Fruit fly (Drosophila melanogaster) whole organism, prepupa: Measurements from ENCODE around the gene CG10274.

ENCODE experiments used
- Blimp-1 ChIP-seq: fragments of 200-800 bp; sonication (Bioruptor generic); optimal IDR thresholded peaks from 3 replicates; lab custom pipeline; 2017; ENCODE audit warnings: missing biosample characterization, missing genetic modification characterization, mild to moderate bottlenecking, moderate library complexity, missing genetic modification reagents
- CG10631 ChIP-seq: fragments of 200-800 bp; sonication (Bioruptor generic); optimal IDR thresholded peaks from 2 replicates; lab custom pipeline; 2016; ENCODE audit warnings: missing biosample characterization, missing genetic modification characterization
- CG11762 ChIP-seq: fragments of 200-800 bp; sonication (Bioruptor generic); optimal IDR thresholded peaks from 3 replicates; lab custom pipeline; 2016; ENCODE audit warnings: missing biosample characterization, missing genetic modification characterization; ENCODE audit not compliant: insufficient read depth
- CG1621 ChIP-seq: fragments of 200-800 bp; sonication (Bioruptor generic); optimal IDR thresholded peaks from 3 replicates; lab custom pipeline; 2018; ENCODE audit warnings: missing biosample characterization, mild to moderate bottlenecking, missing genetic modification characterization
- CG16779 ChIP-seq: fragments of 200-800 bp; sonication (Bioruptor generic); optimal IDR thresholded peaks from 3 replicates; lab custom pipeline; 2017; ENCODE audit warnings: missing biosample characterization, mild to moderate bottlenecking, missing genetic modification characterization
- CG3032 ChIP-seq: fragments of 200-800 bp; optimal IDR thresholded peaks from 2 replicates; lab custom pipeline; 2019; ENCODE audit warnings: missing biosample characterization, mild to moderate bottlenecking, missing genetic modification characterization, moderate library complexity
- CG31627 ChIP-seq: fragments of 200-800 bp; sonication (Bioruptor generic); optimal IDR thresholded peaks from 3 replicates; lab custom pipeline; 2016; ENCODE audit warnings: missing biosample characterization, missing genetic modification characterization
- CG32006 ChIP-seq: fragments of 200-800 bp; sonication (Bioruptor generic); optimal IDR thresholded peaks from 3 replicates; lab custom pipeline; 2017; ENCODE audit warnings: missing biosample characterization, mild to moderate bottlenecking, missing genetic modification characterization
- CG34406 ChIP-seq: fragments of 200-800 bp; sonication (Bioruptor generic); optimal IDR thresholded peaks from 3 replicates; lab custom pipeline; 2016; ENCODE audit warnings: missing biosample characterization, missing genetic modification characterization
- CG3919 ChIP-seq: fragments of 200-800 bp; sonication (Bioruptor generic); optimal IDR thresholded peaks from 3 replicates; lab custom pipeline; 2016; ENCODE audit warnings: missing biosample characterization, missing genetic modification characterization
- CG6276 ChIP-seq: fragments of 200-800 bp; sonication (Bioruptor generic); optimal IDR thresholded peaks from 2 replicates; lab custom pipeline; 2017; ENCODE audit warnings: missing biosample characterization, mild to moderate bottlenecking, missing genetic modification characterization
- CG6792 ChIP-seq: fragments of 200-800 bp; sonication (Bioruptor generic); optimal IDR thresholded peaks from 3 replicates; lab custom pipeline; 2016; ENCODE audit warnings: missing biosample characterization, missing genetic modification characterization
- CG6808 ChIP-seq: fragments of 200-800 bp; sonication (Bioruptor generic); optimal IDR thresholded peaks from 3 replicates; lab custom pipeline; 2017; ENCODE audit warnings: missing biosample characterization, missing genetic modification characterization, mild to moderate bottlenecking, moderate library complexity, missing genetic modification reagents
- CG7368 ChIP-seq: fragments of 200-800 bp; sonication (Bioruptor generic); optimal IDR thresholded peaks from 3 replicates; lab custom pipeline; 2016; ENCODE audit warnings: missing biosample characterization, missing genetic modification characterization
- CG8119 ChIP-seq: fragments of 200-800 bp; sonication (Bioruptor generic); IDR thresholded peaks from 3 replicates; pipeline ENCODE4 v1.3.6; 2022; ENCODE audit warnings: missing biosample characterization, missing genetic modification characterization
- CG8319 ChIP-seq: fragments of 200-800 bp; sonication (Bioruptor generic); optimal IDR thresholded peaks from 3 replicates; lab custom pipeline; 2016; ENCODE audit warnings: missing biosample characterization, missing genetic modification characterization
- CG9139 ChIP-seq: fragments of 200-800 bp; sonication (Bioruptor generic); optimal IDR thresholded peaks from 3 replicates; lab custom pipeline; 2017; ENCODE audit warnings: missing biosample characterization, mild to moderate bottlenecking, missing genetic modification characterization
- Eip78C ChIP-seq: fragments of 200-800 bp; sonication (Bioruptor generic); peaks from one replicate; lab custom pipeline; 2016; ENCODE audit warnings: missing biosample characterization, missing genetic modification characterization
- Eip93F ChIP-seq: fragments of 200-800 bp; sonication (Bioruptor generic); optimal IDR thresholded peaks from 2 replicates; lab custom pipeline; 2016; ENCODE audit warnings: missing biosample characterization, mild to moderate bottlenecking, missing genetic modification characterization
- Gug ChIP-seq: fragments of 200-800 bp; sonication (Bioruptor generic); IDR thresholded peaks from 2 replicates; pipeline ENCODE4 v1.3.6; 2022; ENCODE audit warnings: missing biosample characterization, missing genetic modification characterization
- Hr38 ChIP-seq: sonication (Bioruptor generic); optimal IDR thresholded peaks from 2 replicates; lab custom pipeline; 2016; ENCODE audit warnings: missing biosample characterization, missing genetic modification characterization
- Lpt ChIP-seq: fragments of 200-800 bp; sonication (Bioruptor generic); optimal IDR thresholded peaks from 3 replicates; lab custom pipeline; 2016; ENCODE audit warnings: missing biosample characterization, missing genetic modification characterization
- Met ChIP-seq: fragments of 200-800 bp; sonication (Bioruptor generic); optimal IDR thresholded peaks from 3 replicates; lab custom pipeline; 2016; ENCODE audit warnings: missing biosample characterization, missing genetic modification characterization
- OdsH ChIP-seq: fragments of 200-800 bp; sonication (Bioruptor generic); optimal IDR thresholded peaks from 3 replicates; lab custom pipeline; 2016; ENCODE audit warnings: missing biosample characterization, missing genetic modification characterization
- Sox102F ChIP-seq: fragments of 200-800 bp; sonication (Bioruptor generic); optimal IDR thresholded peaks from 2 replicates; lab custom pipeline; 2016; ENCODE audit warnings: missing biosample characterization, mild to moderate bottlenecking, missing genetic modification characterization
- Sox15 ChIP-seq: fragments of 200-800 bp; sonication (Bioruptor generic); optimal IDR thresholded peaks from 3 replicates; lab custom pipeline; 2016; ENCODE audit warnings: missing biosample characterization, missing genetic modification characterization
- acj6 ChIP-seq: fragments of 200-800 bp; sonication (Bioruptor generic); optimal IDR thresholded peaks from 3 replicates; lab custom pipeline; 2016; ENCODE audit warnings: missing biosample characterization, missing genetic modification characterization
- esn ChIP-seq: fragments of 200-800 bp; sonication (Bioruptor generic); optimal IDR thresholded peaks from 2 replicates; lab custom pipeline; 2016; ENCODE audit warnings: missing biosample characterization, mild to moderate bottlenecking, missing genetic modification characterization, moderate library complexity
- lz ChIP-seq: fragments of 200-800 bp; sonication (Bioruptor generic); optimal IDR thresholded peaks from 3 replicates; lab custom pipeline; 2016; ENCODE audit warnings: missing biosample characterization, missing genetic modification characterization
- pdm3 ChIP-seq: fragments of 200-800 bp; sonication (Bioruptor generic); optimal IDR thresholded peaks from 3 replicates; lab custom pipeline; 2016; ENCODE audit warnings: missing biosample characterization, missing genetic modification characterization
- spab ChIP-seq: fragments of 200-800 bp; sonication (Bioruptor generic); optimal IDR thresholded peaks from 2 replicates; lab custom pipeline; 2017; ENCODE audit warnings: missing biosample characterization, mild to moderate bottlenecking, missing genetic modification characterization, missing genetic modification reagents
- ss ChIP-seq, 2 experiments: fragments of 200-800 bp; sonication (Bioruptor generic); optimal IDR thresholded peaks; 2 replicates in 1 of 2; 3 replicates in 1 of 2; lab custom pipeline; 2017 to 2018; ENCODE audit warnings: mild to moderate bottlenecking in 2 of 2, missing biosample characterization in 2 of 2, missing genetic modification characterization in 2 of 2, moderate library complexity in 1 of 2
- topi ChIP-seq: fragments of 200-800 bp; sonication (Bioruptor generic); optimal IDR thresholded peaks from 3 replicates; lab custom pipeline; 2016; ENCODE audit warnings: missing biosample characterization, missing genetic modification characterization
- vri ChIP-seq: fragments of 200-800 bp; sonication (Bioruptor generic); optimal IDR thresholded peaks from 3 replicates; lab custom pipeline; 2016; ENCODE audit warnings: missing biosample characterization, mild to moderate bottlenecking, missing genetic modification characterization

CG10274 gene

DNA sequence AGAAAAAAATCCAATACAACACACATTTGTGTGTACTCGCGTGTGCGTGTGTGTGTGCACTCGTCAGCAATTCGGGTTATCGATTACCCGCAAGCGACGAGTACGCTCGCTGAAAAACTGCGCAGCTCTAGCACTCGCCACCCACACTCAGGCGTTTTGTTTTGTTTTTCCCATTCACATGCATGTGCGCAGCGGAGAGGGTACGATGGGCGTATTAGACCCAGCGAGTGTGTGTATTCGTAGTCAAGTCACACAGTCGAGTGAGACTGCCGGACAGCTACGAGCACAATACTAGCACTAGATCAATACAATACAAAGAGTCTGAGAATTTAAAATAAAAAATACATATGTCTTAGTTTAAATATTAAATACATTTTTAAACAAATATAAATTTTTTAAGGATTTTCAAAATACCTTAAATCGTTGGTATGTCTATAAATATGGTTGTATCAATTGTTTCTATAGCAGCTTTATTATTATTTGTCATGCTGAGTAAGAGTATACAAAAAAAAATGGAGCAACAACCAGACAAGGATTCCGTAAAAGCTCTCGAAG is 3.3 kb upstream of the CG10274 start, which contains the start of the genes D19B and CG43293 (continued):
- TF ChIP-seq Lpt, result peak; percentile 85
- TF ChIP-seq acj6 (GFP tag; lab: Kevin White, UChicago), result peak; percentile 90
- TF ChIP-seq Eip93F (GFP tag; lab: Kevin White, UChicago), result peak; percentile 80
- peak; percentile 81 for TF ChIP-seq CG3032 (tag; lab: Kevin White, UChicago)
- peak; percentile 87 for TF ChIP-seq CG32006 (GFP tag; lab: Kevin White, UChicago)
- peak; percentile 91 for TF ChIP-seq CG8119 (GFP tag; lab: Robert Waterston, UW)
- TF ChIP-seq CG34406 (GFP tag; lab: Kevin White, UChicago), result peak; percentile 83
- peak; percentile 83 for TF ChIP-seq topi (GFP tag; lab: Kevin White, UChicago)
- peak; percentile 87 for TF ChIP-seq CG31627 (GFP tag; lab: Kevin White, UChicago)
- peak; percentile 81 for TF ChIP-seq CG16779 (tag; lab: Kevin White, UChicago)
- TF ChIP-seq Met, result peak; percentile 85
- TF ChIP-seq CG7368 (GFP tag; lab: Kevin White, UChicago), result peak; percentile 91
- TF ChIP-seq Sox102F (GFP tag; lab: Kevin White, UChicago), result peak; percentile 88
- peak; percentile 69 for TF ChIP-seq CG9139 (GFP tag; lab: Kevin White, UChicago)
- TF ChIP-seq Gug, result peak; percentile 72
- peak; percentile 93 for TF ChIP-seq CG3919 (GFP tag; lab: Kevin White, UChicago)
- peak; percentile 90 for TF ChIP-seq esn (GFP tag; lab: Kevin White, UChicago)
- TF ChIP-seq CG11762 (GFP tag; lab: Kevin White, UChicago), result peak; percentile 69
- peak; percentile 85 for TF ChIP-seq CG6792
- no peak for TF ChIP-seq ss (GFP tag; optimal IDR thresholded peaks at IDR 0.05; lab: Kevin White, UChicago)
- TF ChIP-seq vri (GFP tag; lab: Kevin White, UChicago), result no peak
- TF ChIP-seq Blimp-1 (GFP tag; lab: Kevin White, UChicago), result no peak

DNA sequence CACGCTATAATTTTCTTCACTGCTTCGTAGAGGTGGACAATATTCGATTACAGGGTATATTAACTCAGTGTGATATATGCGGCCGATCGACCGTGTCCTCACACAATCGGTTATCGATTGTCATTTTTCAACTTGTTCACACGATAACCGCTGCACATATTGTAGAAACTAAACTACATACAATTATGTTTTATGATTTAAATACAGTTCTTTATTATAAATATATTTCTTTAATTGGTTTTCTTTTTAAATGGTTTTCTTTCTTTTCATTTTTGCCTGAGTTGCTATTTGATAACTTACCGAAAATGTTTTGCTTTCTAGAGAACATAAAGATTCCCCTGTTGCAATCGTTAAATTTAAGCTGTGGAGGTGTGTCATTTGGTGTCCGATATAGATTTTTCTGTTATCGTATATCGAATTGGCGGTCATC is 7.8 kb downstream of the CG10274 start, which contains the start of the genes fmt and CG7376:
Gene fmt (minus strand): TSS at position 55 of the 430 bp plus-strand sequence.
Gene CG7376 (plus strand): TSS at position 423 of the 430 bp plus-strand sequence.
- TF ChIP-seq CG6792 (no peak), Gug (peak; percentile 14; the same call in 1 of the 2 replicates), CG3032 (tag; lab: Kevin White, UChicago) (peak; percentile 57), Sox15 (peak; percentile 18), esn (GFP tag; lab: Kevin White, UChicago) (peak; percentile 53)

DNA sequence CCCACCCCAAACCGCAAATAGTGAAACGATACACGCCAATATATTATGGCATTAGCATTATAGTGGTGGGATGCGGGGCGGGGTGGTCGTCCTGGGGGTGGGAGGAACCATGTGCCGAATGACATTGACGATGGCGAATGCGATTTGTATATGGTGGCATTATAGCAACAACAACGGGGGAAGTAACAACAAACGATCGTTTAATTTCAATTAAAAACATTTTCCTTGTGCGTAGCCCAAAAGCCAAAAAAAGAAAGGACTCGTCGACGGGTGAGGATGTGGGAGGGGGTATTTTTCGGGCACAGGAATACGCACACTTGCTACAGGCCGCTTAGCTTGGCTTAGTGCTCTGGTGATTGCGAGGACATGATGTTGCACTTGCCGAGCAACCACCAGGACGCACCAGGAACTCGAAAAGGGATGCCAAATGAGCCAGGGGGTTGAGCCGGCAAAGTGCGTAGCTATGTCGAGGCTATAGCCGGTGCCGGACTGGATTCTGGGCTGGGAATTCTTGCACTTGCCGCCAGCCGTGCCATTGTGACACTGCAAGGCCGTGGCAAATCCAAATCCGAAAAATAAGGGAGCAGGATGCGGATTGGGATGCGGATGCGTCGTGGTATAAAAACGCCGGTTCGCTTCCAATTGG is 19.0 kb downstream of the CG10274 start, which contains the start of gene Prdm13:
Gene Prdm13 (plus strand): TSS at position 645 of the 646 bp plus-strand sequence.
- no peak for TF ChIP-seq Eip78C (GFP tag; lab: Kevin White, UChicago)
- TF ChIP-seq spab, result no peak
- no peak for TF ChIP-seq CG6276 (GFP tag; lab: Kevin White, UChicago)
- no peak for TF ChIP-seq CG8119 (GFP tag; lab: Robert Waterston, UW)
- no peak for TF ChIP-seq CG6808 (GFP tag; lab: Kevin White, UChicago)
- no peak for TF ChIP-seq Met
- no peak for TF ChIP-seq Hr38
- no peak for TF ChIP-seq lz
- no peak for TF ChIP-seq ss (GFP tag; optimal IDR thresholded peaks at IDR 0.05; lab: Kevin White, UChicago)
- no peak for TF ChIP-seq CG10631
- no peak for TF ChIP-seq CG1621 (tag; lab: Kevin White, UChicago)
- no peak for TF ChIP-seq OdsH (GFP tag; lab: Kevin White, UChicago)
- no peak for TF ChIP-seq pdm3
- no peak for TF ChIP-seq CG8319 (GFP tag; lab: Kevin White, UChicago)
- no peak for TF ChIP-seq CG3032 (tag; lab: Kevin White, UChicago)
